Fruit fly (Drosophila melanogaster): ENCODE results near the gene CG4617.

Gene CG4617

dm6 chrX:7117729-7118128 lies 13.4 kb upstream of the CG4617 start (continued):
- TF ChIP-seq CG12942 (GFP tag; optimal IDR thresholded peaks at IDR 0.05) (peak; percentile 27), wek (GFP tag; optimal IDR thresholded peaks at IDR 0.05) (no peak), croc (GFP tag; conservative IDR thresholded peaks at IDR 0.05) (peak; percentile 44; the same call in 2 of the 3 replicates), Poxn (GFP tag; IDR thresholded peaks at IDR 0.05) (no peak), Blimp-1 (GFP tag; optimal IDR thresholded peaks at IDR 0.05) (peak; percentile 59), CG17186 (GFP tag; optimal IDR thresholded peaks at IDR 0.05) (no peak), CG10274 (GFP tag; optimal IDR thresholded peaks at IDR 0.05) (no peak), CG6813 (GFP tag; optimal IDR thresholded peaks at IDR 0.05) (peak; percentile 77), CG11696 (GFP tag; IDR thresholded peaks at IDR 0.05) (peak; percentile 44; the same call in 1 of the 2 replicates), fd3F (GFP tag; optimal IDR thresholded peaks at IDR 0.05) (peak; percentile 8), lola (GFP tag; optimal IDR thresholded peaks at IDR 0.05) (peak in 1 of 3 experiments; percentile 74), cad (GFP tag; optimal IDR thresholded peaks at IDR 0.05) (no peak), Rfx (GFP tag; IDR thresholded peaks at IDR 0.05) (peak; percentile 68), Fer3 (tag; optimal IDR thresholded peaks at IDR 0.05) (peak; percentile 54), yki (optimal IDR thresholded peaks at IDR 0.05) (no peak), CG14014 (GFP tag; IDR thresholded peaks at IDR 0.05) (peak; percentile 68), tup (GFP tag; optimal IDR thresholded peaks at IDR 0.05) (peak; percentile 46), pum (GFP tag; optimal IDR thresholded peaks at IDR 0.05) (peak; percentile 33), CG31365 (tag; optimal IDR thresholded peaks at IDR 0.05) (peak; percentile 27), caup (GFP tag; optimal IDR thresholded peaks at IDR 0.05; ENCODE audit: severe bottlenecking) (peak; percentile 35), Bdp1 (GFP tag; optimal IDR thresholded peaks at IDR 0.05) (no peak), sima (GFP tag; optimal IDR thresholded peaks at IDR 0.05) (no peak), CG5245 (GFP tag; optimal IDR thresholded peaks at IDR 0.05) (peak; percentile 33), Dad (GFP tag; optimal IDR thresholded peaks at IDR 0.05) (peak; percentile 37), ttk (GFP tag; IDR thresholded peaks at IDR 0.05) (peak; percentile 35; the same call in 1 of the 2 replicates), D (optimal IDR thresholded peaks at IDR 0.05) (no peak), D (GFP tag; optimal IDR thresholded peaks at IDR 0.05) (peak; percentile 45), bigmax (GFP tag; optimal IDR thresholded peaks at IDR 0.05) (no peak), CG2202 (tag; optimal IDR thresholded peaks at IDR 0.05) (peak; percentile 34), toy (GFP tag; IDR thresholded peaks at IDR 0.05) (no peak), ci (GFP tag; IDR thresholded peaks at IDR 0.05) (peak; percentile 75), chm (GFP tag; IDR thresholded peaks at IDR 0.05) (peak; percentile 71), CG33213 (GFP tag; optimal IDR thresholded peaks at IDR 0.05) (no peak), nerfin-1 (tag; optimal IDR thresholded peaks at IDR 0.05) (peak; percentile 34), Ets97D (GFP tag; optimal IDR thresholded peaks at IDR 0.05) (no peak), sqz (GFP tag; optimal IDR thresholded peaks at IDR 0.05) (no peak), gfzf (GFP tag; optimal IDR thresholded peaks at IDR 0.05) (no peak), CG4424 (GFP tag; optimal IDR thresholded peaks at IDR 0.05) (peak; percentile 69), seq (GFP tag; IDR thresholded peaks at IDR 0.05) (peak; percentile 68), CG13123 (GFP tag; optimal IDR thresholded peaks at IDR 0.05) (peak; percentile 18), Lhr (GFP tag; optimal IDR thresholded peaks at IDR 0.05) (no peak), CG30020 (tag; optimal IDR thresholded peaks at IDR 0.05) (peak; percentile 12), dmrt11E (tag; optimal IDR thresholded peaks at IDR 0.05) (peak; percentile 77), fd64A (GFP tag; optimal IDR thresholded peaks at IDR 0.05) (peak; percentile 34), tll (GFP tag; optimal IDR thresholded peaks at IDR 0.05) (peak in 1 of 2 experiments; percentile 2), jigr1 (GFP tag; IDR thresholded peaks at IDR 0.05) (no peak), CoRest (tag; optimal IDR thresholded peaks at IDR 0.05) (peak; percentile 74), ac (GFP tag; optimal IDR thresholded peaks at IDR 0.05) (peak; percentile 69), Aef1 (GFP tag; IDR thresholded peaks at IDR 0.05) (peak; percentile 34; the same call in 1 of the 3 replicates), Ravus (GFP tag; IDR thresholded peaks at IDR 0.05) (no peak), Pdp1 (GFP tag; optimal IDR thresholded peaks at IDR 0.05) (peak; percentile 30 to 50)

Measured in whole organism, embryonic.